Worm (Caenorhabditis elegans) whole organism, midembryonic: Measurements from ENCODE around the gene C50E3.6.

Experiments used
- T22C8.4 ChIP-seq: fragments of 200-800 bp; sonication (Bioruptor generic); IDR thresholded peaks from 2 replicates; pipeline ENCODE4 v1.3.6; 2022; ENCODE audit warnings: missing genetic modification characterization, missing compliant biosample characterization
- cog-1 ChIP-seq: sonication (generic microtip); optimal IDR thresholded peaks from 2 replicates; lab custom pipeline; 2016; ENCODE audit warnings: missing genetic modification characterization, missing compliant biosample characterization
- flt-1 ChIP-seq: fragments of 200-800 bp; sonication (Bioruptor generic); IDR thresholded peaks from 2 replicates; pipeline ENCODE4 v1.3.6; 2022; ENCODE audit warnings: missing genetic modification characterization, missing compliant biosample characterization
- klf-2 ChIP-seq: fragments of 200-800 bp; sonication (Bioruptor generic); conservative IDR thresholded peaks from 2 replicates; pipeline ENCODE4 v1.3.6; 2022; ENCODE audit warnings: missing genetic modification reagents, missing genetic modification characterization, missing compliant biosample characterization
- med-1 ChIP-seq: sonication (generic microtip); optimal IDR thresholded peaks from 2 replicates; lab custom pipeline; 2017; ENCODE audit warnings: missing genetic modification characterization, mild to moderate bottlenecking, missing compliant biosample characterization, antibody characterized with exemption, missing genetic modification reagents; ENCODE audit not compliant: insufficient read depth
- ref-1 ChIP-seq: fragments of 200-800 bp; sonication (Bioruptor generic); conservative IDR thresholded peaks from 2 replicates; pipeline ENCODE4 v1.3.6; 2022; ENCODE audit warnings: missing genetic modification reagents, missing genetic modification characterization, missing compliant biosample characterization
- tab-1 ChIP-seq: fragments of 200-800 bp; sonication (Bioruptor generic); IDR thresholded peaks from 2 replicates; pipeline ENCODE4 v1.3.6; 2022; ENCODE audit warnings: missing genetic modification characterization, missing compliant biosample characterization
- ztf-23 ChIP-seq: fragments of 200-800 bp; sonication (Bioruptor generic); IDR thresholded peaks from 2 replicates; pipeline ENCODE4 v1.3.6; 2022; ENCODE audit warnings: missing genetic modification reagents, missing genetic modification characterization, missing compliant biosample characterization
- ztf-29 ChIP-seq: fragments of 200-800 bp; sonication (Bioruptor generic); IDR thresholded peaks from 2 replicates; pipeline ENCODE4 v1.3.6; 2022; ENCODE audit warnings: missing genetic modification reagents, missing genetic modification characterization, missing compliant biosample characterization

DNA sequence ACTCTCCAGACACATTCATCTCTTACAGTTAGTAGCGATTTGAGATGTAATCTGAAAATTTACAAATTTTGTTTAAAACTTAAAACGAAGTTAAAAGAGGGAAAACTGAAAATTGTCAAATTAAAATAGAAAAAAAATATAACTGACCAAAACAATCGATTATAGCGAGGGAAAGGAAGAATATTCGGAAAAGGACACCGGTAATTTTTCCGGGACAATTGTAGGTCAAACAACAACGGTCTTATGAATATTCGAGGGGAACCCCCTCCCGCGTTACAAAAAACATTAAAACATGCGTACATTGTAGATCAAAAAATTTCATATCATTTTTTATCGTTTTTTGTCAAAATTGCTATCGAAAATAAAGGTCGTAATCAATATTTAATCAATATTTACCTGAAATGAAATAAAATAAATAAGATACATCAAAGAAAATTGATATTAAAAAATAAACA is 31.7 kb upstream of the C50E3.6 start, which contains the start of gene C50E3.12:
- TF ChIP-seq med-1 (GFP tag; lab: Kevin White, UChicago) (no peak), T22C8.4 (GFP tag; lab: Robert Waterston, UW) (no peak), flt-1 (GFP tag; lab: Robert Waterston, UW) (no peak), tab-1 (no peak), ref-1 (no peak), klf-2 (GFP tag; lab: Robert Waterston, UW) (no peak), ztf-29 (no peak), ztf-23 (no peak), cog-1 (no peak)
